Worm (Caenorhabditis elegans): ENCODE data around the gene srx-95.

ce11 chrII:6803024-6803423 is 48.5 kb upstream of the srx-95 start, which contains the start of gene tab-1:
- TF ChIP-seq F49E8.2 (tag; optimal IDR thresholded peaks at IDR 0.05; ENCODE audit: insufficient read depth) (no peak), nhr-27 (tag; optimal IDR thresholded peaks at IDR 0.05) (no peak), hrde-1 (tag; optimal IDR thresholded peaks at IDR 0.05; ENCODE audit: borderline replicate concordance) (no peak), Y56A3A.18 (GFP tag; IDR thresholded peaks at IDR 0.05) (no peak), ceh-27 (GFP tag; optimal IDR thresholded peaks at IDR 0.05) (no peak), madf-8 (GFP tag; conservative IDR thresholded peaks at IDR 0.05) (no peak), ztf-25 (GFP tag; IDR thresholded peaks at IDR 0.05) (no peak), snpc-4 (GFP tag; optimal IDR thresholded peaks at IDR 0.05) (no peak), snpc-4 (tag; optimal IDR thresholded peaks at IDR 0.05) (no peak), ama-1 (optimal IDR thresholded peaks at IDR 0.05) (no peak), ama-1 (GFP tag; optimal IDR thresholded peaks at IDR 0.05) (no peak), ceh-58 (GFP tag; IDR thresholded peaks at IDR 0.05) (no peak)
